Fruit fly (Drosophila melanogaster) whole organism, embryonic: Measurements from ENCODE around the gene CG43993.
A peak's percentile ranks its signal among the peaks of the same experiment; 100 is the strongest.

Experiments used
- B-H1 ChIP-seq: fragments of 200-800 bp; sonication (Bioruptor generic); IDR thresholded peaks from 3 replicates; pipeline ENCODE4 v1.3.6; 2022; ENCODE audit warnings: missing biosample characterization, missing genetic modification characterization
- CG12071 ChIP-seq: fragments of 200-800 bp; sonication (Bioruptor generic); optimal IDR thresholded peaks from 3 replicates; lab custom pipeline; 2018; ENCODE audit warnings: missing biosample characterization, mild to moderate bottlenecking, missing genetic modification characterization
- CG12744 ChIP-seq: fragments of 200-800 bp; sonication (Bioruptor generic); optimal IDR thresholded peaks from 2 replicates; lab custom pipeline; 2016; ENCODE audit warnings: missing biosample characterization, missing genetic modification characterization
- CG14014 ChIP-seq: fragments of 200-800 bp; sonication (Bioruptor generic); IDR thresholded peaks from 2 replicates; pipeline ENCODE4 v1.3.6; 2022; ENCODE audit warnings: missing biosample characterization, missing genetic modification characterization
- CG1647 ChIP-seq: fragments of 200-800 bp; sonication (Bioruptor generic); optimal IDR thresholded peaks from 3 replicates; lab custom pipeline; 2016; ENCODE audit warnings: missing biosample characterization, missing genetic modification characterization
- CG16779 ChIP-seq: fragments of 200-800 bp; sonication (Bioruptor generic); IDR thresholded peaks from 2 replicates; pipeline ENCODE4 v1.3.6; 2022; ENCODE audit warnings: missing biosample characterization, missing genetic modification characterization
- CG17361 ChIP-seq: fragments of 200-800 bp; sonication (Bioruptor generic); IDR thresholded peaks from 3 replicates; pipeline ENCODE4 v1.3.6; 2022; ENCODE audit warnings: missing biosample characterization, missing genetic modification characterization
- CG17385 ChIP-seq: fragments of 200-800 bp; sonication (Bioruptor generic); optimal IDR thresholded peaks from 3 replicates; lab custom pipeline; 2018; ENCODE audit warnings: missing biosample characterization, mild to moderate bottlenecking, missing genetic modification characterization
- CG2129 ChIP-seq: fragments of 200-800 bp; sonication (Bioruptor generic); IDR thresholded peaks from 2 replicates; pipeline ENCODE4 v1.3.6; 2022; ENCODE audit warnings: missing biosample characterization, missing genetic modification characterization; ENCODE audit not compliant: partially characterized antibody
- CG2875 ChIP-seq: fragments of 200-800 bp; sonication (Bioruptor generic); optimal IDR thresholded peaks from 2 replicates; lab custom pipeline; 2017; ENCODE audit warnings: missing biosample characterization, mild to moderate bottlenecking, missing genetic modification characterization, missing genetic modification reagents
- CG30020 ChIP-seq: fragments of 200-800 bp; optimal IDR thresholded peaks from 2 replicates; lab custom pipeline; 2019; ENCODE audit warnings: missing biosample characterization, mild to moderate bottlenecking, missing genetic modification characterization, moderate library complexity
- CG33213 ChIP-seq: fragments of 200-800 bp; sonication (Bioruptor generic); optimal IDR thresholded peaks from 3 replicates; lab custom pipeline; 2016; ENCODE audit warnings: missing biosample characterization, missing genetic modification characterization
- CG6175 ChIP-seq: fragments of 200-800 bp; sonication (Bioruptor generic); IDR thresholded peaks from 3 replicates; pipeline ENCODE4 v1.3.6; 2022; ENCODE audit warnings: missing biosample characterization, missing genetic modification characterization
- CG6791 ChIP-seq: fragments of 200-800 bp; sonication (Bioruptor generic); IDR thresholded peaks from 3 replicates; pipeline ENCODE4 v1.3.6; 2022; ENCODE audit warnings: missing biosample characterization, missing genetic modification characterization; ENCODE audit not compliant: partially characterized antibody
- CG7745 ChIP-seq: fragments of 200-800 bp; sonication (Bioruptor generic); optimal IDR thresholded peaks from 2 replicates; lab custom pipeline; 2018; ENCODE audit warnings: missing biosample characterization, mild to moderate bottlenecking, missing genetic modification characterization, moderate library complexity
- CG8388 ChIP-seq: fragments of 200-800 bp; sonication (Bioruptor generic); optimal IDR thresholded peaks from 2 replicates; lab custom pipeline; 2019; ENCODE audit warnings: missing biosample characterization, mild to moderate bottlenecking, missing genetic modification characterization, moderate library complexity
- CG8924 ChIP-seq: fragments of 200-800 bp; optimal IDR thresholded peaks from 3 replicates; lab custom pipeline; 2019; ENCODE audit warnings: missing biosample characterization, mild to moderate bottlenecking, missing genetic modification characterization, moderate library complexity
- D19A ChIP-seq: fragments of 200-800 bp; optimal IDR thresholded peaks from 3 replicates; lab custom pipeline; 2019; ENCODE audit warnings: missing biosample characterization, mild to moderate bottlenecking, missing genetic modification characterization, moderate library complexity
- Deaf1 ChIP-seq: fragments of 200-800 bp; optimal IDR thresholded peaks from 3 replicates; lab custom pipeline; 2019; ENCODE audit warnings: missing biosample characterization, mild to moderate bottlenecking, missing genetic modification characterization, moderate library complexity
- Dp ChIP-seq: fragments of 200-800 bp; sonication (Bioruptor generic); optimal IDR thresholded peaks from 2 replicates; lab custom pipeline; 2018; ENCODE audit warnings: missing biosample characterization, mild to moderate bottlenecking, missing genetic modification characterization, moderate library complexity
- Myb ChIP-seq: fragments of 200-800 bp; sonication (Bioruptor generic); optimal IDR thresholded peaks from 2 replicates; lab custom pipeline; 2016; ENCODE audit warnings: missing biosample characterization, missing genetic modification characterization
- Nf-YA ChIP-seq: fragments of 200-800 bp; sonication (Bioruptor generic); IDR thresholded peaks from 2 replicates; pipeline ENCODE4 v1.3.6; 2022; ENCODE audit warnings: missing biosample characterization, missing genetic modification characterization
- Opbp ChIP-seq: fragments of 200-800 bp; sonication (Bioruptor generic); IDR thresholded peaks from 3 replicates; pipeline ENCODE4 v1.3.6; 2022; ENCODE audit warnings: missing biosample characterization, missing genetic modification characterization; ENCODE audit not compliant: partially characterized antibody
- Optix ChIP-seq: fragments of 200-800 bp; sonication (Bioruptor generic); IDR thresholded peaks from 3 replicates; pipeline ENCODE4 v1.3.6; 2022; ENCODE audit warnings: missing biosample characterization, missing genetic modification characterization
- Ravus ChIP-seq: fragments of 200-800 bp; sonication (Bioruptor generic); IDR thresholded peaks from 2 replicates; pipeline ENCODE4 v1.3.6; 2022; ENCODE audit warnings: missing biosample characterization, missing genetic modification characterization
- Rfx ChIP-seq: fragments of 200-800 bp; sonication (Bioruptor generic); IDR thresholded peaks from 2 replicates; pipeline ENCODE4 v1.3.6; 2022; ENCODE audit warnings: missing biosample characterization, missing genetic modification characterization
- Stat92E ChIP-seq, 3 experiments: fragments of >200 bp in 2 of 3; fragments of 200-800 bp in 1 of 3; sonication (Bioruptor generic) in 1 of 3; optimal IDR thresholded peaks; 2 replicates each; lab custom pipeline; 2017 to 2019; ENCODE audit warnings: missing biosample characterization in 3 of 3, missing genetic modification characterization in 3 of 3, mild to moderate bottlenecking in 1 of 3, moderate library complexity in 1 of 3
- Vsx1 ChIP-seq: fragments of 200-800 bp; sonication (Bioruptor generic); optimal IDR thresholded peaks from 2 replicates; lab custom pipeline; 2017; ENCODE audit warnings: missing biosample characterization, mild to moderate bottlenecking, missing genetic modification characterization, missing genetic modification reagents
- az2 ChIP-seq: fragments of 200-800 bp; sonication (Bioruptor generic); optimal IDR thresholded peaks from 3 replicates; lab custom pipeline; 2016; ENCODE audit warnings: missing biosample characterization, missing genetic modification characterization
- bab2 ChIP-seq: fragments of 200-800 bp; sonication (Bioruptor generic); optimal IDR thresholded peaks from 2 replicates; lab custom pipeline; 2016; ENCODE audit warnings: missing biosample characterization, missing genetic modification characterization
- br ChIP-seq: fragments of >200 bp; optimal IDR thresholded peaks from 2 replicates; lab custom pipeline; 2017
- cas ChIP-seq: fragments of 200-800 bp; sonication (Bioruptor generic); IDR thresholded peaks from 2 replicates; pipeline ENCODE4 v1.3.6; 2022; ENCODE audit warnings: missing biosample characterization, missing genetic modification characterization
- crol ChIP-seq: fragments of 200-800 bp; sonication (Bioruptor generic); IDR thresholded peaks from 2 replicates; pipeline ENCODE4 v1.3.6; 2022; ENCODE audit warnings: missing biosample characterization, missing genetic modification characterization
- dimm ChIP-seq: fragments of 200-800 bp; sonication (Bioruptor generic); IDR thresholded peaks from 2 replicates; pipeline ENCODE4 v1.3.6; 2022; ENCODE audit warnings: missing biosample characterization, missing genetic modification characterization
- ems ChIP-seq: fragments of 200-800 bp; sonication (Bioruptor generic); optimal IDR thresholded peaks from 3 replicates; lab custom pipeline; 2016; ENCODE audit warnings: missing biosample characterization, missing genetic modification characterization
- eyg ChIP-seq: fragments of 200-800 bp; sonication (Bioruptor generic); optimal IDR thresholded peaks from 3 replicates; lab custom pipeline; 2016; ENCODE audit warnings: missing biosample characterization, missing genetic modification characterization
- ftz-f1 ChIP-seq: fragments of 200-800 bp; sonication (Bioruptor generic); optimal IDR thresholded peaks from 2 replicates; lab custom pipeline; 2016; ENCODE audit warnings: missing biosample characterization, missing genetic modification characterization
- gem ChIP-seq: fragments of 200-800 bp; sonication (Bioruptor generic); optimal IDR thresholded peaks from 2 replicates; lab custom pipeline; 2019; ENCODE audit warnings: missing biosample characterization, mild to moderate bottlenecking, missing genetic modification characterization, moderate library complexity
- ham ChIP-seq: fragments of 200-800 bp; sonication (Bioruptor generic); IDR thresholded peaks from 2 replicates; pipeline ENCODE4 v1.3.6; 2022; ENCODE audit warnings: missing biosample characterization, missing genetic modification characterization
- hbn ChIP-seq: fragments of 200-800 bp; sonication (Bioruptor generic); IDR thresholded peaks from 2 replicates; pipeline ENCODE4 v1.3.6; 2022; ENCODE audit warnings: missing biosample characterization, missing genetic modification characterization; ENCODE audit not compliant: partially characterized antibody
- insv ChIP-seq, 2 experiments: fragments of 200-800 bp; sonication (Bioruptor generic); optimal IDR thresholded peaks; 3 replicates each; lab custom pipeline; 2016 to 2018; ENCODE audit warnings: missing biosample characterization in 2 of 2, missing genetic modification characterization in 2 of 2
- lov ChIP-seq, 2 experiments: fragments of 200-800 bp in 1 of 2; fragments of >200 bp in 1 of 2; sonication (Bioruptor generic) in 1 of 2; IDR thresholded peaks in 1 of 2; optimal IDR thresholded peaks in 1 of 2; 2 replicates in 1 of 2; 3 replicates in 1 of 2; pipeline versions ENCODE4 v1.3.6 to Lab custom; 2017 to 2022; ENCODE audit warnings: missing biosample characterization in 1 of 2, missing genetic modification characterization in 1 of 2
- nau ChIP-seq: fragments of 200-800 bp; sonication (Bioruptor generic); optimal IDR thresholded peaks from 3 replicates; lab custom pipeline; 2017; ENCODE audit warnings: missing biosample characterization, mild to moderate bottlenecking, missing genetic modification characterization, missing genetic modification reagents
- otp ChIP-seq: fragments of 200-800 bp; sonication (Bioruptor generic); IDR thresholded peaks from 3 replicates; pipeline ENCODE4, ENCODE4 v1.3.6; 2022; ENCODE audit warnings: missing biosample characterization, missing genetic modification characterization
- pho ChIP-seq: fragments of 200-800 bp; sonication (Bioruptor generic); optimal IDR thresholded peaks from 2 replicates; lab custom pipeline; 2016; ENCODE audit warnings: missing biosample characterization, missing genetic modification characterization
- sisA ChIP-seq: fragments of 200-800 bp; sonication (Bioruptor generic); IDR thresholded peaks from 2 replicates; pipeline ENCODE4 v1.3.6; 2022; ENCODE audit warnings: missing biosample characterization, missing genetic modification characterization
- sna ChIP-seq: fragments of 200-800 bp; sonication (Bioruptor generic); IDR thresholded peaks from 2 replicates; pipeline ENCODE4 v1.3.6; 2022; ENCODE audit warnings: missing biosample characterization, missing genetic modification characterization; ENCODE audit not compliant: partially characterized antibody
- tin ChIP-seq: fragments of 200-800 bp; sonication (Bioruptor generic); optimal IDR thresholded peaks from 3 replicates; lab custom pipeline; 2016; ENCODE audit warnings: missing biosample characterization, missing genetic modification characterization
- trh ChIP-seq: fragments of 200-800 bp; sonication (Bioruptor generic); optimal IDR thresholded peaks from 2 replicates; lab custom pipeline; 2016; ENCODE audit warnings: missing biosample characterization, missing genetic modification characterization

The CG43993 gene

dm6 chr3L:12037449-12038163 is 5.2 kb downstream of the CG43993 start (continued):
- TF ChIP-seq Vsx1 (GFP tag; lab: Kevin White, UChicago) (no peak), CG17361 (peak; percentile 57; the same call in 2 of the 3 replicates), CG2875 (GFP tag; lab: Kevin White, UChicago) (no peak), az2 (GFP tag; lab: Kevin White, UChicago) (peak; percentile 39), otp (0 out of 3 replicates have a peak, but pooled peaks have one; percentile 27), CG6175 (GFP tag; lab: Robert Waterston, UW) (peak; percentile 81; the same call in 2 of the 3 replicates), CG33213 (GFP tag; lab: Kevin White, UChicago) (no peak), insv (GFP tag; optimal IDR thresholded peaks at IDR 0.05; lab: Kevin White, UChicago) (no peak), Optix (no peak), Dp (GFP tag; lab: Kevin White, UChicago) (no peak), Myb (GFP tag; lab: Kevin White, UChicago) (no peak), CG8388 (no peak), ftz-f1 (no peak), lov (optimal IDR thresholded peaks at IDR 0.05; lab: Kevin White, UChicago) (no peak), lov (GFP tag; IDR thresholded peaks at IDR 0.05; lab: Robert Waterston, UW) (no peak), D19A (tag; lab: Kevin White, UChicago) (peak; percentile 72), tin (GFP tag; lab: Kevin White, UChicago) (peak; percentile 74), Deaf1 (tag; lab: Kevin White, UChicago) (no peak), Ravus (GFP tag; lab: Robert Waterston, UW) (no peak; the same call in 1 of the 2 replicates), CG16779 (no peak), ems (GFP tag; lab: Kevin White, UChicago) (peak; percentile 30), CG30020 (tag; lab: Kevin White, UChicago) (no peak), CG12744 (GFP tag; lab: Kevin White, UChicago) (no peak), sisA (GFP tag; lab: Robert Waterston, UW) (peak; percentile 54; the same call in 1 of the 2 replicates), ham (GFP tag; lab: Robert Waterston, UW) (no peak), trh (no peak), Rfx (GFP tag; lab: Robert Waterston, UW) (peak; percentile 52; the same call in 1 of the 2 replicates), gem (tag; lab: Kevin White, UChicago) (peak; percentile 35), hbn (GFP tag; lab: Robert Waterston, UW) (no peak), br (no peak), sna (GFP tag; lab: Robert Waterston, UW) (no peak), cas (GFP tag; lab: Robert Waterston, UW) (no peak), bab2 (peak; percentile 31), Opbp (GFP tag; lab: Robert Waterston, UW) (no peak), CG2129 (GFP tag; lab: Robert Waterston, UW) (no peak), CG8924 (tag; lab: Kevin White, UChicago) (peak; percentile 23), pho (no peak), CG14014 (GFP tag; lab: Robert Waterston, UW) (no peak), nau (GFP tag; lab: Kevin White, UChicago) (peak; percentile 66), Nf-YA (0 out of 2 replicates have a peak, but pooled peaks have one; percentile 24), CG12071 (GFP tag; lab: Kevin White, UChicago) (no peak), eyg (GFP tag; lab: Kevin White, UChicago) (no peak), CG1647 (no peak), B-H1 (GFP tag; lab: Robert Waterston, UW) (peak; percentile 24; the same call in 1 of the 3 replicates), CG6791 (GFP tag; lab: Robert Waterston, UW) (no peak), Stat92E (GFP tag; optimal IDR thresholded peaks at IDR 0.05; lab: Kevin White, UChicago) (no peak), dimm (GFP tag; lab: Robert Waterston, UW) (no peak), crol (no peak), CG17385 (GFP tag; lab: Kevin White, UChicago) (no peak), CG7745 (no peak)
